Worm (Caenorhabditis elegans): Measurements from ENCODE around the gene mnat-1.

- TF ChIP-seq tab-1 (GFP tag; IDR thresholded peaks at IDR 0.05) (no peak), flt-1 (GFP tag; IDR thresholded peaks at IDR 0.05) (no peak), klf-2 (GFP tag; conservative IDR thresholded peaks at IDR 0.05) (no peak), ref-1 (GFP tag; conservative IDR thresholded peaks at IDR 0.05) (no peak)
Measured at ce11 chrII:2440312-2440711, 38.1 kb downstream of the mnat-1 start.

Measured in whole organism, midembryonic.